Worm (Caenorhabditis elegans) whole organism, L4/young adult: ENCODE measurements around the gene oma-2.

ENCODE experiments used
- W03F9.2 ChIP-seq: fragments of 150-350 bp; optimal IDR thresholded peaks from 2 replicates; lab custom pipeline; 2014; ENCODE audit warnings: missing biosample characterization, missing genetic modification characterization
- dao-5 ChIP-seq: sonication (generic microtip); optimal IDR thresholded peaks from 2 replicates; lab custom pipeline; 2016; ENCODE audit warnings: missing genotype, missing genetic modification characterization, moderate library complexity, missing compliant biosample characterization
- him-1 ChIP-seq: sonication (generic microtip); optimal IDR thresholded peaks from 2 replicates; lab custom pipeline; 2016; ENCODE audit warnings: missing genotype, missing genetic modification reagents, missing genetic modification characterization, missing compliant biosample characterization

The oma-2 gene

DNA sequence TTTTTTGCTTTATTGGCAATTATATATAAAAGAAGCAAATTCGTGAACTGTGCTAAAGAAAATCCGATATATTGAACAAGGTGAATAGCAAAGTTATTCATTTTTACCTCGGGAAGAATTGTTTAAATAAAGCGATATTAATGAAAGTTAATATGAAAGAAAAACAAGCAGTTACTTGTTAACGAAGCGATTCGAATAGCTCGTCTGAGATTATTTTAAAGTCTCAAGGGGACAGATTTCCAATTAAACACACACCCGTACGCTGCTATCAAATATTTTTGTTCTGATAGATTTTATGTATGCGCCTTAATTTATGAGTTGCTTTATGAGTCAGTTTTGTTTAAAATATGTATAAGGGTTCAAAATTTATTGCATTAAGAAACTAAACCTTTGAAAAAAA lies 38.6 kb downstream of the oma-2 start, which contains the start of gene str-140:
TSS of gene str-140 (minus strand) at position 101 of the 400 bp plus-strand sequence.
- TF ChIP-seq dao-5 = no peak
- TF ChIP-seq W03F9.2 (tag; lab: Kevin White, UChicago) = no peak

DNA sequence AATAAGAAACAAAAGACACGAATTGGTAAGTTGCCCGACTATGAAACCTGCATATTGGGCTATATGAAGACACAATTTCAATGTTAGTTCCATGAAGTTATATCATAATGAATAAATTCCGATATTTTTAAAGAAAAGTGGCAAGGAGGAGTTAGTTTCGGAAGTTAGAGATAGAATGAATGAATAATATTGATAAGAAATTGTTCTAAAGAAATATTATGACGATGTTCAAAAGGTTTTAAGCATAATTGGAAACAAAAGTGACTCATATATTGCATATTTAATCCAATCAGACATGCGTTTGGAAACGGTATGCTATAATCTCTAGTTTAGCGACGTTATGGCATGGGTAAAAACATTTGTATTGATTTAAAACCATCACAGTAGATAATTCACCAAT lies 40.4 kb downstream of the oma-2 start, which contains the start of gene str-143:
TSS of gene str-143 (minus strand) at position 101 of the 400 bp plus-strand sequence.
- TF ChIP-seq W03F9.2 (tag; lab: Kevin White, UChicago) (no peak), him-1 (tag; lab: Kevin White, UChicago) (no peak), dao-5 (no peak)

ce11 chrV:8072047-8072446 lies 42.8 kb downstream of the oma-2 start, which contains the start of gene str-144:
str-144 (minus strand) TSS chrV:8072147.
- no peak for TF ChIP-seq dao-5
- no peak for TF ChIP-seq W03F9.2 (tag; lab: Kevin White, UChicago)
- no peak for TF ChIP-seq him-1 (tag; lab: Kevin White, UChicago)

DNA sequence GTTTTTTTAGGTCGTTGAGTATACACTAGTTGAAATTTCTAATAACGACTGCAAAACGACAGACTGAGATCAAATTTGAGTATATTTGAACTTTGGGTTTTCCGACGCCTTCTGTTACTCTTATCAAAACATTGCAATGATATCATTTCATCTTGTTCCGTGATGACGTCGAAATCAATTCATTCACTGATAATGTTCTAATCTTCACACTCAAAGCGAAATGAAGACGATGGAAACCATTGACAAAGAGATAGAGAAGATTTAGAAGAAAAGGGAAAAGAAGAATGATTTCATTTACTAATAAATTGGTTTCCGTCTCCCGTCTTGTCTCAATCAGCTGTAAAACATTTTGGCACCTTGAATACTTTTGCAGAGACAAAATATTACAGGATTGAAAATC lies 43.9 kb downstream of the oma-2 start:
- TF ChIP-seq dao-5 = no peak
- no peak for TF ChIP-seq W03F9.2 (tag; lab: Kevin White, UChicago)
- no peak for TF ChIP-seq him-1 (tag; lab: Kevin White, UChicago)

DNA sequence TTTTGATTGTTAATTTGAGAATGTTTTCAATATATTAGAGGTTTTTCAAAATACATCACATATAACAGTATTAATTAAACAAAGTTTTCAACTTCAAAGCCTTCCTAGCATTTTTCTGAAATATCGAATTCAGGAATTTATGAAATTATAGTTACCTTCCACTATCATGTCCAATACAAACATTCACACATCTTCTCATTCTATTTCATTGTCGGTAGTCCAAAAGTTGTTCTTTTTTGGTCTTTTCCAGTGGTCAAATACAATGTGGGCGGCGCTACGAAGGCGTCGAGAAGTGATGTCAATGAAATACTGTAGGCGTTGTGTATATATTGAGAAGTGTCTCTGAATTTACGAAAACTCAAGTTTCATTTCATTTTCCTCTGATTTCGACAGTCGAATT lies 46.5 kb downstream of the oma-2 start, which contains the start of gene catp-3:
TSS of gene catp-3 (plus strand) at position 301 of the 400 bp plus-strand sequence.
- TF ChIP-seq him-1 (tag; lab: Kevin White, UChicago) (no peak), dao-5 (no peak), W03F9.2 (tag; lab: Kevin White, UChicago) (no peak)

ce11 chrV:8079813-8080212 lies 50.6 kb downstream of the oma-2 start:
- TF ChIP-seq dao-5 (no peak), W03F9.2 (tag; lab: Kevin White, UChicago) (no peak), him-1 (tag; lab: Kevin White, UChicago) (no peak)
